Fruit fly (Drosophila melanogaster): ENCODE measurements around the gene CG2233.

Gene CG2233

dm6 chrX:8061392-8062179 is 24.3 kb upstream of the CG2233 start, which contains the start of gene mys (continued):
- TF ChIP-seq Hmr (GFP tag; optimal IDR thresholded peaks at IDR 0.05) = peak; percentile 90
- TF ChIP-seq CG4730 (GFP tag; IDR thresholded peaks at IDR 0.05) = 0 out of 2 replicates have a peak, but pooled peaks have one; percentile 36
- peak; percentile 53; the same call in 2 of the 3 replicates for TF ChIP-seq dysf (GFP tag; IDR thresholded peaks at IDR 0.05)
- TF ChIP-seq CG8281 (tag; optimal IDR thresholded peaks at IDR 0.05) = no peak
- no peak for TF ChIP-seq tio (GFP tag; optimal IDR thresholded peaks at IDR 0.05)
- TF ChIP-seq ash1 (GFP tag; optimal IDR thresholded peaks at IDR 0.05) = peak; percentile 1
- peak; percentile 63 for TF ChIP-seq Aef1 (GFP tag; IDR thresholded peaks at IDR 0.05)
- TF ChIP-seq CG9215 (GFP tag; IDR thresholded peaks at IDR 0.05) = peak; percentile 36; the same call in 1 of the 2 replicates
- no peak for TF ChIP-seq Gsc (GFP tag; IDR thresholded peaks at IDR 0.05)
- peak; percentile 87 for TF ChIP-seq CG2129 (GFP tag; IDR thresholded peaks at IDR 0.05; ENCODE audit: partially characterized antibody)
- TF ChIP-seq slp2 (GFP tag; optimal IDR thresholded peaks at IDR 0.05) = peak; percentile 8
- TF ChIP-seq caup (GFP tag; optimal IDR thresholded peaks at IDR 0.05; ENCODE audit: severe bottlenecking) = peak; percentile 83
- no peak for TF ChIP-seq nerfin-1 (tag; optimal IDR thresholded peaks at IDR 0.05)
- TF ChIP-seq unc-4 (GFP tag; IDR thresholded peaks at IDR 0.05; ENCODE audit: partially characterized antibody) = peak; percentile 97
- no peak for TF ChIP-seq Hand (GFP tag; optimal IDR thresholded peaks at IDR 0.05)
- peak; percentile 44 for TF ChIP-seq Atf-2 (GFP tag; optimal IDR thresholded peaks at IDR 0.05)
- TF ChIP-seq Tbp (GFP tag; optimal IDR thresholded peaks at IDR 0.05) = no peak
- TF ChIP-seq ab (GFP tag; optimal IDR thresholded peaks at IDR 0.05) = peak; percentile 45
- no peak for TF ChIP-seq br (optimal IDR thresholded peaks at IDR 0.05)
- TF ChIP-seq crp (GFP tag; optimal IDR thresholded peaks at IDR 0.05) = peak in 1 of 2 experiments; percentile 53
- peak; percentile 86 for TF ChIP-seq mam (GFP tag; optimal IDR thresholded peaks at IDR 0.05)
- TF ChIP-seq Meics (GFP tag; optimal IDR thresholded peaks at IDR 0.05) = peak; percentile 59
- TF ChIP-seq Lhr (GFP tag; optimal IDR thresholded peaks at IDR 0.05) = peak; percentile 95
- TF ChIP-seq gsb (GFP tag; IDR thresholded peaks at IDR 0.05) = 0 out of 2 replicates have a peak, but pooled peaks have one; percentile 33
- TF ChIP-seq CG11398 (GFP tag; optimal IDR thresholded peaks at IDR 0.05) = peak; percentile 34
- TF ChIP-seq CG6254 (GFP tag; optimal IDR thresholded peaks at IDR 0.05) = no peak
- peak; percentile 48; the same call in 1 of the 3 replicates for TF ChIP-seq CG2889 (GFP tag; IDR thresholded peaks at IDR 0.05)
- peak; percentile 10 for TF ChIP-seq CG8924 (tag; optimal IDR thresholded peaks at IDR 0.05)
- TF ChIP-seq ato (GFP tag; IDR thresholded peaks at IDR 0.05; ENCODE audit: partially characterized antibody) = peak; percentile 90
- no peak for TF ChIP-seq D (optimal IDR thresholded peaks at IDR 0.05)
- no peak for TF ChIP-seq D (GFP tag; optimal IDR thresholded peaks at IDR 0.05)
- TF ChIP-seq CG33213 (GFP tag; optimal IDR thresholded peaks at IDR 0.05) = peak; percentile 92
- no peak for TF ChIP-seq CG6654 (GFP tag; optimal IDR thresholded peaks at IDR 0.05)
- no peak for TF ChIP-seq CG32767 (GFP tag; IDR thresholded peaks at IDR 0.05)
- TF ChIP-seq ind (GFP tag; optimal IDR thresholded peaks at IDR 0.05) = peak; percentile 71
- TF ChIP-seq luna (GFP tag; optimal IDR thresholded peaks at IDR 0.05) = peak; percentile 34
- TF ChIP-seq CG30431 (GFP tag; optimal IDR thresholded peaks at IDR 0.05) = peak; percentile 51
- TF ChIP-seq Awh (GFP tag; IDR thresholded peaks at IDR 0.05) = no peak
- TF ChIP-seq CG3281 (GFP tag; optimal IDR thresholded peaks at IDR 0.05) = no peak
- TF ChIP-seq YL-1 (GFP tag; optimal IDR thresholded peaks at IDR 0.05) = peak; percentile 24
- TF ChIP-seq fd64A (GFP tag; optimal IDR thresholded peaks at IDR 0.05) = peak; percentile 1
- TF ChIP-seq tgo (GFP tag; IDR thresholded peaks at IDR 0.05) = no peak
- peak; percentile 62 for TF ChIP-seq CG14441 (GFP tag; IDR thresholded peaks at IDR 0.05)
- no peak for TF ChIP-seq yki (optimal IDR thresholded peaks at IDR 0.05)
- peak; percentile 91 for TF ChIP-seq inv (GFP tag; IDR thresholded peaks at IDR 0.05; ENCODE audit: partially characterized antibody)
- TF ChIP-seq CG18476 (GFP tag; optimal IDR thresholded peaks at IDR 0.05) = no peak
- peak; percentile 26 for TF ChIP-seq psq (GFP tag; optimal IDR thresholded peaks at IDR 0.05)
- TF ChIP-seq esg (GFP tag; conservative IDR thresholded peaks at IDR 0.05) = no peak
- TF ChIP-seq Stat92E (GFP tag; optimal IDR thresholded peaks at IDR 0.05) = no peak

Measured in whole organism, embryonic.